Worm (Caenorhabditis elegans) whole organism, young adult: Measurements from ENCODE around the gene ttx-3.

Source experiments
- C06A6.2 ChIP-seq: fragments of 200-800 bp; sonication (Bioruptor generic); conservative IDR thresholded peaks from 2 replicates; pipeline ENCODE4 v1.3.6; 2022; ENCODE audit warnings: missing genetic modification characterization, missing compliant biosample characterization
- attf-5 ChIP-seq: fragments of 200-800 bp; sonication (Bioruptor generic); optimal IDR thresholded peaks from 2 replicates; lab custom pipeline; 2018; ENCODE audit warnings: mild to moderate bottlenecking, missing genetic modification characterization, missing compliant biosample characterization
- ceh-91 ChIP-seq: fragments of 200-800 bp; sonication (Bioruptor generic); IDR thresholded peaks from 2 replicates; pipeline ENCODE4 v1.3.6; 2022; ENCODE audit warnings: missing genetic modification reagents, missing genetic modification characterization, missing compliant biosample characterization
- efl-1 ChIP-seq: fragments of 150-350 bp; optimal IDR thresholded peaks from 2 replicates; lab custom pipeline; 2014; ENCODE audit warnings: missing biosample characterization, missing genetic modification reagents, missing genetic modification characterization
- hlh-12 ChIP-seq: sonication (generic microtip); optimal IDR thresholded peaks from 2 replicates; lab custom pipeline; 2016; ENCODE audit warnings: missing genetic modification characterization, missing compliant biosample characterization
- hrde-1 ChIP-seq: sonication (generic microtip); optimal IDR thresholded peaks from 2 replicates; lab custom pipeline; 2016; ENCODE audit warnings: missing genetic modification characterization, mild to moderate bottlenecking, missing compliant biosample characterization, moderate library complexity, missing genotype, missing genetic modification reagents, borderline replicate concordance
- nhr-120 ChIP-seq: fragments of 200-800 bp; sonication (Bioruptor generic); IDR thresholded peaks from 2 replicates; pipeline ENCODE4 v1.3.6; 2022; ENCODE audit warnings: missing genetic modification characterization, missing compliant biosample characterization
- nhr-27 ChIP-seq: fragments of 200-800 bp; sonication (Bioruptor generic); optimal IDR thresholded peaks from 2 replicates; lab custom pipeline; 2018; ENCODE audit warnings: mild to moderate bottlenecking, missing genetic modification characterization, moderate library complexity, missing compliant biosample characterization
- somi-1 ChIP-seq: fragments of 200-800 bp; sonication (Bioruptor generic); optimal IDR thresholded peaks from 2 replicates; lab custom pipeline; 2018; ENCODE audit warnings: mild to moderate bottlenecking, missing genetic modification characterization, missing compliant biosample characterization
- ztf-28 ChIP-seq: fragments of 200-800 bp; sonication (Bioruptor generic); IDR thresholded peaks from 2 replicates; pipeline ENCODE4 v1.3.6; 2022; ENCODE audit warnings: missing genetic modification reagents, missing genetic modification characterization, missing compliant biosample characterization
- ztf-6 ChIP-seq: fragments of 200-800 bp; sonication (Bioruptor generic); IDR thresholded peaks from 2 replicates; pipeline ENCODE4 v1.3.6; 2022; ENCODE audit warnings: missing genetic modification reagents, missing genetic modification characterization, missing compliant biosample characterization

ttx-3 gene

DNA sequence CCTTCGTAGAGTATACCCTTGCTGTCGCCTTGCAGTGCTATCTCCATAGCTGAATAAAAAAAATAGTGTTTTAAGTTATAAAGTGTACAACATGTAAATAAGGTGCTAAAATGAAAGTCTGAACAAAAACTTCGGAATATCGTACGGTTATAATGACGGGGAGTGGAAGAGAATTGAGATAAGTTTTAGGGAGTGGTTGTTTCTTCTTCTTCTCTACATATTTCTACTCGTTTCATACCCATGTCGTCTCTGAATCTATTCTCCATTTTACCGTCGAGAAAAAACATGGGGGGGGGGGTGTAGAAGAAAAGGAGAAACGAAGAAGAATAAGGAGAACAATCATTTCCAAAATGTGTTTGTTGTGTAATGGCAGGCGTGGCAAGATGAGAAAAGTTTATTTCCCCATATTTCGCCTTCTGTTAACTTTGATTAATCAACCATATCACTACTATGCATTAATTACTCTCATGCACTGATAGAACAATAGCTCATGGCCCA, 52.7 kb downstream of the ttx-3 start, which contains the start of gene C44C10.9:
Gene C44C10.9 (minus strand): TSS at position 51 of the 498 bp plus-strand sequence.
- no peak for TF ChIP-seq hrde-1 (tag; lab: Kevin White, UChicago)
- no peak for TF ChIP-seq ztf-6 (GFP tag; lab: Robert Waterston, UW)
- no peak for TF ChIP-seq nhr-27 (tag; lab: Kevin White, UChicago)
- TF ChIP-seq ztf-28 (GFP tag; lab: Robert Waterston, UW), result no peak
- no peak for TF ChIP-seq nhr-120 (GFP tag; lab: Robert Waterston, UW)
- no peak for TF ChIP-seq ceh-91 (GFP tag; lab: Robert Waterston, UW)
- no peak for TF ChIP-seq hlh-12
- TF ChIP-seq somi-1, result no peak
- no peak for TF ChIP-seq attf-5
- no peak for TF ChIP-seq C06A6.2 (GFP tag; lab: Robert Waterston, UW)
- TF ChIP-seq efl-1, result no peak
